Worm (Caenorhabditis elegans) whole organism, L2 larva: ENCODE results near the gene irld-32.
A peak's percentile ranks its signal among the peaks of the same experiment; 100 is the strongest.
"Not testable (repeated sequence)": the region's sequence is repeated elsewhere in the genome, so short reads cannot be mapped to it uniquely, and the experiment has no call there.

Source experiments
- C34F6.9 ChIP-seq: fragments of 150-350 bp; optimal IDR thresholded peaks from 2 replicates; lab custom pipeline; 2014; ENCODE audit warnings: missing biosample characterization, missing genetic modification characterization
- R02D3.7 ChIP-seq: fragments of 150-350 bp; optimal IDR thresholded peaks from 2 replicates; lab custom pipeline; 2014; ENCODE audit warnings: missing biosample characterization, missing genetic modification characterization
- ZK546.5 ChIP-seq: sonication (generic microtip); optimal IDR thresholded peaks from 2 replicates; lab custom pipeline; 2017; ENCODE audit warnings: missing biosample characterization, missing genetic modification characterization
- alr-1 ChIP-seq: fragments of 150-350 bp; optimal IDR thresholded peaks from 2 replicates; lab custom pipeline; 2014; ENCODE audit warnings: missing biosample characterization, missing genetic modification characterization
- aly-2 ChIP-seq: fragments of 150-350 bp; optimal IDR thresholded peaks from 2 replicates; lab custom pipeline; 2014; ENCODE audit warnings: missing biosample characterization, missing genetic modification characterization
- ama-1 ChIP-seq: fragments of 150-350 bp; optimal IDR thresholded peaks from 2 replicates; lab custom pipeline; 2018; ENCODE audit warnings: inconsistent platforms
- blmp-1 ChIP-seq: sonication (generic microtip); optimal IDR thresholded peaks from 2 replicates; lab custom pipeline; 2017; ENCODE audit warnings: missing genetic modification characterization, mild to moderate bottlenecking, missing compliant biosample characterization, antibody characterized with exemption, moderate library complexity; ENCODE audit not compliant: insufficient read depth
- ceh-16 ChIP-seq: fragments of 150-350 bp; optimal IDR thresholded peaks from 2 replicates; lab custom pipeline; 2014; ENCODE audit warnings: missing biosample characterization, missing genetic modification characterization
- ceh-82 ChIP-seq: fragments of 150-350 bp; optimal IDR thresholded peaks from 2 replicates; lab custom pipeline; 2014; ENCODE audit warnings: missing biosample characterization, missing genetic modification characterization
- crh-2 ChIP-seq: sonication (generic microtip); optimal IDR thresholded peaks from 2 replicates; lab custom pipeline; 2017; ENCODE audit warnings: missing biosample characterization, missing genetic modification characterization
- dmd-4 ChIP-seq: sonication (generic microtip); optimal IDR thresholded peaks from 2 replicates; lab custom pipeline; 2017; ENCODE audit warnings: missing biosample characterization, missing genetic modification characterization
- egl-27 ChIP-seq: sonication (generic microtip); optimal IDR thresholded peaks from 3 replicates; lab custom pipeline; 2017; ENCODE audit warnings: missing biosample characterization, missing genetic modification reagents, missing genetic modification characterization
- elt-1 ChIP-seq: fragments of 150-350 bp; optimal IDR thresholded peaks from 2 replicates; lab custom pipeline; 2014; ENCODE audit warnings: missing biosample characterization, missing genetic modification characterization
- fos-1 ChIP-seq: fragments of 150-350 bp; optimal IDR thresholded peaks from 2 replicates; lab custom pipeline; 2014; ENCODE audit warnings: missing biosample characterization, missing genetic modification characterization
- lin-11 ChIP-seq: fragments of 150-350 bp; sonication (generic microtip); optimal IDR thresholded peaks from 2 replicates; lab custom pipeline; 2014; ENCODE audit warnings: missing biosample characterization, missing genetic modification characterization, inconsistent platforms, mixed read lengths
- lin-13 ChIP-seq: fragments of 150-350 bp; optimal IDR thresholded peaks from 2 replicates; lab custom pipeline; 2014; ENCODE audit warnings: missing biosample characterization, missing genetic modification reagents, missing genetic modification characterization
- mdl-1 ChIP-seq, 2 experiments: fragments of 150-350 bp in 1 of 2; sonication (generic microtip) in 1 of 2; optimal IDR thresholded peaks; 2 replicates each; lab custom pipeline; 2017; ENCODE audit warnings: missing biosample characterization in 2 of 2, missing genetic modification characterization in 2 of 2
- nhr-10 ChIP-seq: sonication (generic microtip); optimal IDR thresholded peaks from 2 replicates; lab custom pipeline; 2017; ENCODE audit warnings: missing biosample characterization, missing genetic modification characterization
- nhr-129 ChIP-seq: fragments of 150-350 bp; optimal IDR thresholded peaks from 2 replicates; lab custom pipeline; 2014; ENCODE audit warnings: missing biosample characterization, missing genetic modification characterization
- nhr-23 ChIP-seq: fragments of 150-350 bp; optimal IDR thresholded peaks from 2 replicates; lab custom pipeline; 2014; ENCODE audit warnings: missing biosample characterization, missing genetic modification reagents, missing genetic modification characterization
- nhr-77 ChIP-seq: fragments of 150-350 bp; optimal IDR thresholded peaks from 2 replicates; lab custom pipeline; 2014; ENCODE audit warnings: missing biosample characterization, missing genetic modification characterization
- sem-4 ChIP-seq: fragments of 150-350 bp; optimal IDR thresholded peaks from 2 replicates; lab custom pipeline; 2014; ENCODE audit warnings: missing biosample characterization, missing genetic modification reagents, missing genetic modification characterization
- skn-1 ChIP-seq: sonication (generic microtip); optimal IDR thresholded peaks from 2 replicates; lab custom pipeline; 2017; ENCODE audit warnings: missing biosample characterization, missing genetic modification characterization
- sma-3 ChIP-seq: sonication (generic microtip); optimal IDR thresholded peaks from 2 replicates; lab custom pipeline; 2016; ENCODE audit warnings: missing genetic modification reagents, missing genetic modification characterization, missing compliant biosample characterization
- sma-9 ChIP-seq, 2 experiments: fragments of 150-350 bp in 1 of 2; sonication (generic microtip) in 1 of 2; optimal IDR thresholded peaks; 2 replicates each; lab custom pipeline; 2014 to 2016; ENCODE audit warnings: missing genetic modification characterization in 2 of 2, mild to moderate bottlenecking in 1 of 2, missing biosample characterization in 1 of 2, missing compliant biosample characterization in 1 of 2, missing genetic modification reagents in 1 of 2, moderate library complexity in 1 of 2
- unc-55 ChIP-seq: fragments of 150-350 bp; sonication (generic microtip); optimal IDR thresholded peaks from 3 replicates; lab custom pipeline; 2014; ENCODE audit warnings: missing biosample characterization, missing genetic modification reagents, missing genetic modification characterization
- zag-1 ChIP-seq: fragments of 150-350 bp; optimal IDR thresholded peaks from 2 replicates; lab custom pipeline; 2014; ENCODE audit warnings: missing biosample characterization, missing genetic modification characterization
- ztf-1 ChIP-seq: fragments of 200-800 bp; sonication (Bioruptor generic); conservative IDR thresholded peaks from 2 replicates; pipeline ENCODE4 v1.3.6; 2022; ENCODE audit warnings: missing genetic modification characterization, missing compliant biosample characterization
- ztf-11 ChIP-seq: sonication (generic microtip); optimal IDR thresholded peaks from 2 replicates; lab custom pipeline; 2017; ENCODE audit warnings: missing biosample characterization, missing genetic modification characterization
- ztf-4 ChIP-seq: fragments of 150-350 bp; optimal IDR thresholded peaks from 2 replicates; lab custom pipeline; 2014; ENCODE audit warnings: missing biosample characterization, missing genetic modification characterization

irld-32 gene

DNA sequence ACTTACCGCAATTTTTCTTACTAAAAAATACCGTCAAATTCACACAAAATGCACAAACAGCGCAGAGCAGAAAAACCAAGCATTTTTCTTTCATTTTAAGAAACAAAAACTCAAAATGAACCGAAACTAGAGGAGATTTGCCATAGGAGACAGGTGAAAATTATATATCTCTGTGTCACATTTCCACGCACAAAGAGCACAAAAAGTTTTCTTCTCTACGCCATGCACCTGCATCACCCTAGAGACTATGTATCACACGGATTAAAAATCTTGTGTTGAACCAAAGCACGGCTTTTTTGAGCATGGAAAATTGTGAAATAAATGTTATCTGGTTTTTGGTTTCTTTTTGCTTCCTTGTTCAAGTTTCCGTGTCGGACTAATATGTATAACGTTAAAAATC is 27.9 kb upstream of the irld-32 start, which contains the start of gene irld-15:
irld-15 (minus strand) TSS at position 101 of the 400 bp plus-strand sequence.
- TF ChIP-seq alr-1 (tag; lab: Kevin White, UChicago) (no peak), egl-27 (tag; lab: Kevin White, UChicago) (no peak), C34F6.9 (tag; lab: Kevin White, UChicago) (no peak)

- TF ChIP-seq R02D3.7 (no peak), ceh-82 (tag; lab: Kevin White, UChicago) (no peak), lin-11 (tag; lab: Kevin White, UChicago) (no peak), nhr-10 (tag; lab: Kevin White, UChicago) (no peak), crh-2 (tag; lab: Kevin White, UChicago) (no peak), ztf-4 (tag; lab: Kevin White, UChicago) (no peak), ZK546.5 (tag; lab: Kevin White, UChicago) (no peak)
Measured at ce11 chrV:2306383-2306782, 25.3 kb upstream of the irld-32 start.

DNA sequence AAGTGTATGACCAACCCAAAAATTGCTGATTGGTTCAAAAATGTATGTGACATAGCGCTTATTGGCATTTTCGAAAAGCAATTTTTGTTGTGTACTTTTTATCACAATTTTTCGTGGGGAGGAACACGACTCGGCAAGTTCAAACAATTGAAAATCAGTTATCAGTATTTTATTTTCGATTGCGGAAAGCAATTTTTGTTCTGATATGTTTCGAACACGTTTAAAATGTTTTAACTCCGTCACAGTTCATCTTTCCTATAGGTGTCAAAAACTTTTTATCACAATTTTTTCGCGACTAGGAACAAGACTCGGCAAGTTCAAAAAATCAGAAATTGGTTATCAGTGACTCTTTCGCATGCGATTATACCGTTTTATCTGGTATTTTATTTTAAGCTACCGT is 23.5 kb upstream of the irld-32 start:
- TF ChIP-seq sma-3 (GFP tag; lab: Kevin White, UChicago) (no peak), elt-1 (tag; lab: Kevin White, UChicago) (no peak), fos-1 (tag; lab: Kevin White, UChicago) (peak; percentile 89), sma-9 (GFP tag; optimal IDR thresholded peaks at IDR 0.05; lab: Kevin White, UChicago) (peak; percentile 32), sma-9 (tag; optimal IDR thresholded peaks at IDR 0.05; lab: Kevin White, UChicago) (no peak), lin-13 (GFP tag; lab: Kevin White, UChicago) (no peak)

- TF ChIP-seq unc-55; C34F6.9 (tag; lab: Kevin White, UChicago); elt-1 (tag; lab: Kevin White, UChicago): not testable (repeated sequence)
- TF ChIP-seq, all 48 proteins: peak for 0; not testable (repeated sequence) for 48
Measured at ce11 chrV:2321001-2321400, 10.7 kb upstream of the irld-32 start, which contains the start of gene Y19D10B.6. Y19D10B.6 (minus strand) TSS chrV:2321101.

- TF ChIP-seq fos-1 (tag; lab: Kevin White, UChicago); ztf-1 (GFP tag; lab: Robert Waterston, UW); nhr-23 (tag; lab: Kevin White, UChicago): not testable (repeated sequence)
Measured at ce11 chrV:2322466-2322865, 9.2 kb upstream of the irld-32 start, which contains the start of gene pud-1.2. pud-1.2 (minus strand) TSS chrV:2322566.

ce11 chrV:2324260-2324659 is 7.5 kb upstream of the irld-32 start:
- TF ChIP-seq ZK546.5 (tag; lab: Kevin White, UChicago) (no peak), blmp-1 (no peak), dmd-4 (tag; lab: Kevin White, UChicago) (no peak), ztf-4 (tag; lab: Kevin White, UChicago) (no peak), sem-4 (tag; lab: Kevin White, UChicago) (no peak), ztf-11 (no peak), sma-9 (GFP tag; optimal IDR thresholded peaks at IDR 0.05; lab: Kevin White, UChicago) (peak; percentile 78), sma-9 (tag; optimal IDR thresholded peaks at IDR 0.05; lab: Kevin White, UChicago) (no peak), R02D3.7 (no peak), skn-1 (tag; lab: Kevin White, UChicago) (peak; percentile 80), nhr-77 (tag; lab: Kevin White, UChicago) (no peak), sma-3 (GFP tag; lab: Kevin White, UChicago) (no peak), zag-1 (no peak), lin-13 (GFP tag; lab: Kevin White, UChicago) (no peak), aly-2 (tag; lab: Kevin White, UChicago) (no peak), lin-11 (tag; lab: Kevin White, UChicago) (no peak), ztf-1 (GFP tag; lab: Robert Waterston, UW) (no peak), unc-55 (no peak), fos-1 (tag; lab: Kevin White, UChicago) (peak; percentile 72), nhr-129 (tag; lab: Kevin White, UChicago) (no peak), C34F6.9 (tag; lab: Kevin White, UChicago) (no peak), ceh-16 (tag; lab: Kevin White, UChicago) (no peak), nhr-23 (tag; lab: Kevin White, UChicago) (no peak), ama-1 (no peak), mdl-1 (tag; optimal IDR thresholded peaks at IDR 0.05; lab: Kevin White, UChicago) (no peak), crh-2 (tag; lab: Kevin White, UChicago) (peak; percentile 19)
